Worm (Caenorhabditis elegans): Measurements from ENCODE around the gene F34H10.4.
A peak's percentile ranks its signal among the peaks of the same experiment; 100 is the strongest.

The F34H10.4 gene

DNA sequence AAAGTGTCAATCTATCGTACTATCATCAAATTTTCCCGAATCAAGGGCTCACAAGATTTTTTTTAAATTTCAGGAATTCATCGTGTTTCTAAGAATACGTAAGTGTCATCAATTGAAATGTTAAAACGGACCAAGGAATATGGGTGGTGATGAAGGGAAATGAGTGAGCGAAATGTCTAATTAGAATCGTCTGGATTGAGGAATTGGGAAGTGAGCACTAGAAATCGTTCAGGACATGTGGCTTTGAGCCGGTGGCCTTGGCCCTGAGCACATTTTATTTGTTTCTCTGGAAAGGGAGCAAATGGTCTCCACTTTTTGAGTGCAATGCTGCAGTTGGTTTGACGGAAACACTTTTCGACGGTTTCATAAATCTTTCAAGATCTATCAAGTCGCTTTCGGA, 5.9 kb downstream of the F34H10.4 start:
- TF ChIP-seq ztf-23 (GFP tag; IDR thresholded peaks at IDR 0.05) (no peak), cog-1 (tag; optimal IDR thresholded peaks at IDR 0.05) (no peak), T22C8.4 (GFP tag; IDR thresholded peaks at IDR 0.05) (no peak), tab-1 (GFP tag; IDR thresholded peaks at IDR 0.05) (no peak), klf-2 (GFP tag; conservative IDR thresholded peaks at IDR 0.05) (no peak), med-1 (GFP tag; optimal IDR thresholded peaks at IDR 0.05; ENCODE audit: insufficient read depth) (no peak), ztf-29 (GFP tag; IDR thresholded peaks at IDR 0.05) (no peak), flt-1 (GFP tag; IDR thresholded peaks at IDR 0.05) (no peak), ref-1 (GFP tag; conservative IDR thresholded peaks at IDR 0.05) (no peak)

DNA sequence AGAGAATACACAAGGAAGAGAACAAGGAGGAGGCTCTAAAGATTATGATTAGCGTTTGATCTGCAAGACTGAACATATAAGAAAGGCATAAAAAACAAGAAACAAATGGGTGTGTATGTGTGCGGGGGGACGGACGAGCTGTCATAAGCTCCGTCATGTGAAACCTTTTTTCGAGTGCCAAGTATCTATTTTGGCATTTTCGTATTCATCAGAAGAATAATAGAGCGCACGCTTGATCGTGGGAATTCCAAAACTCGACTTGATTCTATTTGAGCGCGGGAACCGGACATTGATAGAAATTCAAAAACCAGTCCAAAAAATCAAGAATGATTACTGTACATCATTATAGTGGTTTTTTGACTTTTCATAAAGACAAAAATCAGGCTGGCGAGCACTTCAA, 8.4 kb downstream of the F34H10.4 start:
- TF ChIP-seq ref-1 (GFP tag; conservative IDR thresholded peaks at IDR 0.05) = no peak
- TF ChIP-seq klf-2 (GFP tag; conservative IDR thresholded peaks at IDR 0.05) = no peak
- TF ChIP-seq flt-1 (GFP tag; IDR thresholded peaks at IDR 0.05) = no peak
- TF ChIP-seq ztf-29 (GFP tag; IDR thresholded peaks at IDR 0.05) = no peak
- no peak for TF ChIP-seq cog-1 (tag; optimal IDR thresholded peaks at IDR 0.05)
- TF ChIP-seq med-1 (GFP tag; optimal IDR thresholded peaks at IDR 0.05; ENCODE audit: insufficient read depth) = no peak
- TF ChIP-seq T22C8.4 (GFP tag; IDR thresholded peaks at IDR 0.05) = no peak
- TF ChIP-seq tab-1 (GFP tag; IDR thresholded peaks at IDR 0.05) = no peak
- no peak for TF ChIP-seq ztf-23 (GFP tag; IDR thresholded peaks at IDR 0.05)

DNA sequence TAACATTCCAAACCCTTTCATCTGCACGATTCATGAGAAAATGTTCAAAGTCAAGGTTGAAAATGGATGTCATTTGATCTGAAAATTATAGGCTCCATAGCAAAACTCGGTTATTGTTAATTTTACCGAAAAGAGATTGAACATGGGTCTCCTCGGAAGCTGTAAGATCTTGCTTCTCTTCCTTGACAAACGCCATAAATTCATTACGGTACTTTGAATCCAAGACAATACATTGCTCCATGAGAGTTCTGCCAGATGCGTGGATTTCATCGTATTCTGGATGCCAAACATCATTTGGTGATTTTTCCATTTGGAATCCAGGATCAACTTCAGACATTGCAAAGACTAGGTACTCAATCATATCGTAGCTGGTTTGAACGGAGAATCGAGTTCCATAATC, 17.6 kb downstream of the F34H10.4 start:
- TF ChIP-seq klf-2 (GFP tag; conservative IDR thresholded peaks at IDR 0.05) (no peak), ztf-29 (GFP tag; IDR thresholded peaks at IDR 0.05) (no peak)

DNA sequence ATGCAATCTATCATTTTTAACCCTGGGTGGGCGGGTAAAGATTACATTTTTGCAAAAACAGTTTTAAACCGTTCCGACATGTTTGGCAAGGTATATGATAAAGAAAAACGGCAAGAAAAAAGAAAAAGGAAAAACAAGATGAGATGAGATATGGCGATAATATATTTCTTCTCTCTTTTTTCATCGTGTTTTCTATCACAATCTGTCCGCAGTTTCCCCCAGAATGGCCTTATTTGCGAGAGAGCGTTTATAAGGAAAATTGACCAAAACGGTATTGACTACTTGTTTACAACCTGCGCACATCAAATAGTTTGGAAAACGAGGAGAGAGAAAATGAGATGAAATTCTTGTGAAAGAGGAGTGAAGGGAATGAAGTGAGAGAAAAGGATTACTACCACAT, 19.1 kb downstream of the F34H10.4 start:
- no peak for TF ChIP-seq T22C8.4 (GFP tag; IDR thresholded peaks at IDR 0.05)
- peak; percentile 5 for TF ChIP-seq cog-1 (tag; optimal IDR thresholded peaks at IDR 0.05)

DNA sequence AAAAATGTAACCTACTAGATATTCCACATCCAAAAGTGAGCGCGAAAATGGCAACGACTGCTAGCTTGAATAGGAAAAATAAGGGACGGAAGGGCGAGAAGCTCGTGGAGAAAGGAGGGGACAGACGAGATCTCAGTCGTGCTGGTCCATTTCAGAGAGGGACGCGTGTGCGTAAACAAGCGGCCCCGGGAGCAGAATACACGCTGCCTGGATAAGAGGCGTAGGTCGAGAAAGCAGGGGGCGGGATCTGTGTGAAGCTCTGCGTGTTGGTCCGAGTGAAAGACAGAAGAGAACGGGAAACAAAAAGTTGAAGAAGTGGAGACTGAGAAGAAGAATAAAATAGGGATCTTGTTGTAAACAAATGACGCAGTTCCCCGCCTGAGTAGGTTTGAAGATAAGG, 20.2 kb downstream of the F34H10.4 start, which contains the start of gene T14B1.1:
T14B1.1 (minus strand) TSS at position 170 of the 400 bp plus-strand sequence.
- TF ChIP-seq tab-1 (GFP tag; IDR thresholded peaks at IDR 0.05) = 0 out of 2 replicates have a peak, but pooled peaks have one; percentile 11
- no peak for TF ChIP-seq med-1 (GFP tag; optimal IDR thresholded peaks at IDR 0.05; ENCODE audit: insufficient read depth)
- TF ChIP-seq cog-1 (tag; optimal IDR thresholded peaks at IDR 0.05) = no peak
- TF ChIP-seq flt-1 (GFP tag; IDR thresholded peaks at IDR 0.05) = 0 out of 2 replicates have a peak, but pooled peaks have one; percentile 8

DNA sequence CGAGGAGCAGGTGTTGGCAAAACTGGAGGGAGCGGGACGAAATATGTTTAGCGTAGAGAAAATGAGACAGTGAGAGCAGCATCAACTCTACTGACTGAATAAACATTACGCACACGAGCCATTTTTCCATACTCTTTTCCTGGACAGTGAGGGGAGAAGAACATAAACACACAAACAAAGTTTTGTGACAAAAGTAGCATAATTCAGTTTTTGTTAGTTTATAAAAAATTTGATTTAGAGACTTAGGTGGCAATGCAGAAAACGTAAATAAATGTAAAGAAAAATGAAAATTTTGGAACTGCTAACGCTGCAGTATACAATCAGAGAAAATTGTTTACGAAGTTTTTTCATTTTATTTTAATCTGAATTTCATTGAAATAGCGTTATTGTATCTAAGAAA, 24.9 kb downstream of the F34H10.4 start:
- TF ChIP-seq T22C8.4 (GFP tag; IDR thresholded peaks at IDR 0.05) (no peak), cog-1 (tag; optimal IDR thresholded peaks at IDR 0.05) (no peak)

DNA sequence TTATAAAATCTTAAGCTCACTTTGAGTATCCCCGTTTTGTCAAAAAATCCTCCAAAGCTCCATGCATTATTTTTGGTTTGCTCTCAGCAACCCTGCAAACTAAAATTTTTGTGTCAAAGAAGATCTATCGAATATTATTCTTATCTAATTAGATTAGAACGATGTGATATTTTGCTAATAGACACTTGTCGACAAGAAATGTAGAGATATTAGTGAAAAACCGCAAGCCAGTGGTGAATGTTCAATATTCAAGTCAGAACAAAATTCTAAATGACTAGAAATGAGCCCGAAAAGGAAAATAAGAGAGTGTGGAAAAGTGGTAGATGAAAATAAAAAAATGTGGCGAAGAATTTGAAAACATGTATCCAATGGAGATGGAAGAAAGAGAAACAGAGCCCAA, 26.5 kb downstream of the F34H10.4 start, which contains the start of gene C43C3.4:
C43C3.4 (minus strand) TSS at position 101 of the 400 bp plus-strand sequence.
- TF ChIP-seq ref-1 (GFP tag; conservative IDR thresholded peaks at IDR 0.05) (no peak), klf-2 (GFP tag; conservative IDR thresholded peaks at IDR 0.05) (no peak), cog-1 (tag; optimal IDR thresholded peaks at IDR 0.05) (no peak), tab-1 (GFP tag; IDR thresholded peaks at IDR 0.05) (no peak), flt-1 (GFP tag; IDR thresholded peaks at IDR 0.05) (no peak), ztf-29 (GFP tag; IDR thresholded peaks at IDR 0.05) (no peak), ztf-23 (GFP tag; IDR thresholded peaks at IDR 0.05) (no peak), T22C8.4 (GFP tag; IDR thresholded peaks at IDR 0.05) (no peak)

DNA sequence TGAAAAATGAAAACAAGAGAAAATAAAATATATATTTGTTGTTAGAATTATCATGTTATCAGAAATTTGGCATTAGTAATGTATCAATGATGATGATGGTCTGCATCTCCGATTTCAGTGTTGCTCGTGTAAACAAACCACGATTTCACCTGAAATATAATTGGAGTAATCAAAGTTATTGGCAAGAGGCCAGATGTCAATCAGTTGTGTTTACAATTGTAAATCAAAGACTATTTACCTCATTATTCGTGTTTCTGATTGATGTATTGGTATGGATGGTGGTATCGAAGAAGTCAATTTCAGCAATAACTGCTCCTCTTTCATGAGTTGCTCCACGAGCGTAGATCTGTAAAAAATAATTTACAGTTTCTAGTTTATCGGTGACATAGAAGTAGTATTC, 27.7 kb downstream of the F34H10.4 start:
- TF ChIP-seq ztf-29 (GFP tag; IDR thresholded peaks at IDR 0.05) (no peak), klf-2 (GFP tag; conservative IDR thresholded peaks at IDR 0.05) (no peak), med-1 (GFP tag; optimal IDR thresholded peaks at IDR 0.05; ENCODE audit: insufficient read depth) (no peak), T22C8.4 (GFP tag; IDR thresholded peaks at IDR 0.05) (no peak), ref-1 (GFP tag; conservative IDR thresholded peaks at IDR 0.05) (no peak), flt-1 (GFP tag; IDR thresholded peaks at IDR 0.05) (no peak), tab-1 (GFP tag; IDR thresholded peaks at IDR 0.05) (no peak), cog-1 (tag; optimal IDR thresholded peaks at IDR 0.05) (no peak)

DNA sequence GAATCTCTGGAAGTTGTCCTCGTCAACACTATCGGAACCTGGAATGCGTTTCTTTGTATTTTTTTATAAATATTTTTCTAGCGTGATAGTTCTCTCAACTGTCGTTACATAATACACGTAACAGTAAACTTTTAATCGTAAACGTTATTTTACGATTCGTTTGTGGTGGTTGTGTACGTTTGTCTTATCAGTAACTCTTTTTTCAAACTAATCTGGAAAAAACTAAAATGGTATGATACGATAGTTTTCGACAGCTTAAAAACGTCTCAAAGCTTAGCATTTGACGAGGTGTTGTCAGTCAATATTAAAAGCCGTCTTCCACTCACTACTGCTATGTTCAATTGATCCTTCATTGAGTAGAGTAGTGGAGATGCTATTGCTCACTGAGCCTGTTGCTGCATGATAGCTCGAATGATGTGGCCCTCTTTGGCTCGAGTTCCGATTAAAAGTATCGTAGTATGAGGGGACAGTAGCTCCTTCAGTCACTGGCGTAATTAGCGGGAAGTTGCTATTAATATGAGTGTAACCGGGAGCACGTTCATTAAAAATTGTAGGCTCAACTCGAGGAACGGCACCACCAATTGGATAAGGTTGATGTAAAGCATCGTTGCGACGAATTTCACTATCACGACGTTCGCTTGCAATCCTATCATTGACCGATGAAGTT, 28.6 kb downstream of the F34H10.4 start:
- TF ChIP-seq flt-1 (GFP tag; IDR thresholded peaks at IDR 0.05) = no peak
- no peak for TF ChIP-seq klf-2 (GFP tag; conservative IDR thresholded peaks at IDR 0.05)
- no peak for TF ChIP-seq ref-1 (GFP tag; conservative IDR thresholded peaks at IDR 0.05)
- no peak for TF ChIP-seq ztf-29 (GFP tag; IDR thresholded peaks at IDR 0.05)
- no peak for TF ChIP-seq ztf-23 (GFP tag; IDR thresholded peaks at IDR 0.05)
- TF ChIP-seq med-1 (GFP tag; optimal IDR thresholded peaks at IDR 0.05; ENCODE audit: insufficient read depth) = no peak
- TF ChIP-seq tab-1 (GFP tag; IDR thresholded peaks at IDR 0.05) = no peak
- no peak for TF ChIP-seq cog-1 (tag; optimal IDR thresholded peaks at IDR 0.05)
- TF ChIP-seq T22C8.4 (GFP tag; IDR thresholded peaks at IDR 0.05) = no peak

DNA sequence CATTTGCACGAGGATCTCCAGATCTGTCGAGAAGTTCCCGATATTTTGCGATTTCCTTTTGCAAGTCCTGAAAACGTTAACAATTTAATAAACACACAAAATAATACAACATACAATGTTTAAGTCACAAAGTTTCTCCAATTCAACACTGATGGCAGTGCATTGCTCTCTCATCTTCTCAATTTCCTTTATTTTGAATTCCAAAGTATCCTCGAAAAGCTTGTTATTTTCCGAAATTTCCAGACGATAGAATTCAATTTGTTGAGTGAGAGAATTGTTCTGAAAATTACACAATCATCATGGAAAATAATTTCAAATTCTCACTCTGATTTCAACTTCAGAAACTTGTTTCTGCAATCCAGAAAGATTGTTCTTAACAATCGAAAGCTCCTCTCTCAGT, 29.6 kb downstream of the F34H10.4 start:
- TF ChIP-seq flt-1 (GFP tag; IDR thresholded peaks at IDR 0.05) (no peak), T22C8.4 (GFP tag; IDR thresholded peaks at IDR 0.05) (no peak), ref-1 (GFP tag; conservative IDR thresholded peaks at IDR 0.05) (no peak), ztf-23 (GFP tag; IDR thresholded peaks at IDR 0.05) (no peak), med-1 (GFP tag; optimal IDR thresholded peaks at IDR 0.05; ENCODE audit: insufficient read depth) (no peak), ztf-29 (GFP tag; IDR thresholded peaks at IDR 0.05) (no peak), tab-1 (GFP tag; IDR thresholded peaks at IDR 0.05) (no peak), cog-1 (tag; optimal IDR thresholded peaks at IDR 0.05) (no peak), klf-2 (GFP tag; conservative IDR thresholded peaks at IDR 0.05) (no peak)

DNA sequence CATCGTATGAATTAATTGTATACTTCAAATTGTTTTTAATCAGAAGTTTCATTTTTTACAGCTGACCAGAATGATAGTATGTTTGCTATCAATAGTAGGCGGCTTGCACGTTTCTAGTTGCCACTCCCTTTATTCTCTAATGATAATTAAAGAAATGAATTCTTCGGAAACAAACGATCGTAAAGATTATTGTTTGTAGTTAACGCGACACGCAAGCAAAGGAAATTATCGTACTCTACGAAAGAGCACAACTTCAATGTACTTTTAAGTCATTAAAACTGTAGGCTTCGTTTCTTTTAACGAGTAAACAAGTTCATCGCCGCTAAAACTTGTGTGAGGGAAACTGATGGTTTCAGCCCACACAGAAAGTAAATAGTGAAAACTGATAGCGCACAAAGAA, 31.1 kb downstream of the F34H10.4 start:
- no peak for TF ChIP-seq ztf-23 (GFP tag; IDR thresholded peaks at IDR 0.05)
- TF ChIP-seq ztf-29 (GFP tag; IDR thresholded peaks at IDR 0.05) = no peak
- TF ChIP-seq klf-2 (GFP tag; conservative IDR thresholded peaks at IDR 0.05) = no peak
- TF ChIP-seq flt-1 (GFP tag; IDR thresholded peaks at IDR 0.05) = no peak
- TF ChIP-seq ref-1 (GFP tag; conservative IDR thresholded peaks at IDR 0.05) = no peak
- TF ChIP-seq tab-1 (GFP tag; IDR thresholded peaks at IDR 0.05) = no peak
- no peak for TF ChIP-seq med-1 (GFP tag; optimal IDR thresholded peaks at IDR 0.05; ENCODE audit: insufficient read depth)
- no peak for TF ChIP-seq T22C8.4 (GFP tag; IDR thresholded peaks at IDR 0.05)
- TF ChIP-seq cog-1 (tag; optimal IDR thresholded peaks at IDR 0.05) = no peak
